Worm (Caenorhabditis elegans) whole organism, mixed stage, embryonic: ENCODE results near the gene srj-20.

Experiments used
- blmp-1 ChIP-seq: fragments of 150-350 bp; optimal IDR thresholded peaks from 2 replicates; lab custom pipeline; 2014; ENCODE audit warnings: missing biosample characterization, missing genetic modification characterization
- ceh-39 ChIP-seq: fragments of 150-350 bp; optimal IDR thresholded peaks from 2 replicates; lab custom pipeline; 2014; ENCODE audit warnings: missing biosample characterization, missing genetic modification characterization
- flh-1 ChIP-seq: fragments of 200-800 bp; sonication (Bioruptor generic); optimal IDR thresholded peaks from 2 replicates; lab custom pipeline; 2018; ENCODE audit warnings: mild to moderate bottlenecking, missing genetic modification characterization, moderate library complexity, missing compliant biosample characterization
- hlh-1 ChIP-seq: fragments of 150-350 bp; optimal IDR thresholded peaks from 2 replicates; lab custom pipeline; 2014; ENCODE audit warnings: missing biosample characterization, missing genetic modification reagents, missing genetic modification characterization
- lsy-2 ChIP-seq: fragments of 150-350 bp; optimal IDR thresholded peaks from 2 replicates; lab custom pipeline; 2014; ENCODE audit warnings: missing biosample characterization, missing genetic modification characterization
- nhr-2 ChIP-seq: fragments of 150-350 bp; optimal IDR thresholded peaks from 2 replicates; lab custom pipeline; 2014; ENCODE audit warnings: missing biosample characterization, missing genetic modification characterization
- nhr-237 ChIP-seq: fragments of 150-350 bp; optimal IDR thresholded peaks from 2 replicates; lab custom pipeline; 2014; ENCODE audit warnings: missing biosample characterization, missing genetic modification characterization
- pha-4 ChIP-seq: fragments of 150-350 bp; optimal IDR thresholded peaks from 2 replicates; lab custom pipeline; 2018; ENCODE audit warnings: missing biosample characterization, missing genetic modification reagents, missing genetic modification characterization
- ztf-11 ChIP-seq: fragments of 150-350 bp; optimal IDR thresholded peaks from 2 replicates; lab custom pipeline; 2014; ENCODE audit warnings: missing biosample characterization, missing genetic modification characterization

ce11 chrV:2565525-2565924 lies 7.5 kb downstream of the srj-20 start, which contains the start of gene Y45G12C.1:
- TF ChIP-seq ceh-39, result no peak
- TF ChIP-seq pha-4 (tag; lab: Kevin White, UChicago), result no peak
- no peak for TF ChIP-seq nhr-237 (tag; lab: Kevin White, UChicago)
- TF ChIP-seq flh-1 (GFP tag; lab: Kevin White, UChicago), result no peak
- TF ChIP-seq ztf-11 (tag; lab: Kevin White, UChicago), result no peak
- no peak for TF ChIP-seq nhr-2 (tag; lab: Kevin White, UChicago)
- TF ChIP-seq hlh-1 (tag; lab: Kevin White, UChicago), result no peak
- no peak for TF ChIP-seq lsy-2 (tag; lab: Kevin White, UChicago)
- no peak for TF ChIP-seq blmp-1
